Fruit fly (Drosophila melanogaster) whole organism: Measurements from ENCODE around the gene RpL22.

Experiments used
- CG8478 ChIP-seq: fragments of >200 bp; optimal IDR thresholded peaks from 2 replicates; lab custom pipeline; 2018; ENCODE audit warnings: inconsistent platforms
- Dll ChIP-seq: fragments of >200 bp; optimal IDR thresholded peaks from 2 replicates; lab custom pipeline; 2017
- EcR ChIP-seq, 2 experiments: fragments of >200 bp; optimal IDR thresholded peaks; 2 replicates each; lab custom pipeline; 2017; ENCODE audit warnings: missing biosample characterization in 2 of 2, missing genetic modification characterization in 2 of 2, missing genetic modification reagents in 2 of 2
- pan ChIP-seq: fragments of >200 bp; optimal IDR thresholded peaks from 2 replicates; lab custom pipeline; 2017
- psq ChIP-seq: fragments of >200 bp; optimal IDR thresholded peaks from 2 replicates; lab custom pipeline; 2017
- usp ChIP-seq: fragments of >200 bp; optimal IDR thresholded peaks from 2 replicates; lab custom pipeline; 2017; ENCODE audit warnings: missing biosample characterization, missing genetic modification characterization, mixed read lengths

dm6 chrX:713249-713898 lies 51.6 kb downstream of the RpL22 start:
- TF ChIP-seq psq (lab: Kevin White, UChicago) (no peak), usp (GFP tag; lab: Kevin White, UChicago) (no peak), Dll (lab: Kevin White, UChicago) (no peak), CG8478 (no peak), EcR (GFP tag; optimal IDR thresholded peaks at IDR 0.05; lab: Kevin White, UChicago) (no peak), pan (no peak)
